Comparison of ENCODE assay signal across 1 fruit fly cellular context in the genomic region with DNA sequence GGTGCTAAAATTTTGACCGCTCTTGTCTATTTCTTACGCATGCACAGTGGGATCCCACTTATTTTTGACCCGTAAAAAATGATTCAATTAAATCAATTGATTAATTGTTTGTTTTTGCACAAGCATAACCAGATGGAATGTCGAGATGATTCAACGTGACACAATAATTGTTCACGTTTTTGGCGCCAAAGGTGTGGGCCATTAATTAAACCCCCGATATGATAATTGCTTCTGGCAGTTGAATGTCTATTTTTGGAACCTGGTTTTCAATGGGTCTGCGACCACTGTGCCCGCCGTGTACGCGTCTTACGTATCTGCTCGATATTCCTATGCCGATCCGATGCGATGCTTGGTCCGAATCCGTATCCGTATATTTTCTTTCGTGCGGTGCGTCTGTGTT.
A peak's percentile ranks its signal among the peaks of the same experiment; 100 is the strongest.
TF ChIP-seq lines count a peak whose summit lies in the region.

No protein-coding gene starts in this region.

TF ChIP-seq in whole organism, embryonic, 481 proteins besides CTCF, POLR2A, EP300 and RAD21 (continued from another document):
- peak; percentile 58 for TF ChIP-seq CG15696 (tag; optimal IDR thresholded peaks at IDR 0.05; lab: Kevin White, UChicago)
- peak; percentile 20 for TF ChIP-seq CG34376 (GFP tag; optimal IDR thresholded peaks at IDR 0.05; lab: Kevin White, UChicago)
- TF ChIP-seq wor (GFP tag; IDR thresholded peaks at IDR 0.05; lab: Robert Waterston, UW) = 0 out of 2 replicates have a peak, but pooled peaks have one; percentile 20
- no peak for TF ChIP-seq pan (optimal IDR thresholded peaks at IDR 0.05; lab: Kevin White, UChicago)
- TF ChIP-seq pan (GFP tag; optimal IDR thresholded peaks at IDR 0.05 in 1 of 2, IDR thresholded peaks at IDR 0.05 in 1 of 2) = peak in 1 of 2 experiments; percentile 84
- no peak for TF ChIP-seq CG16813 (GFP tag; IDR thresholded peaks at IDR 0.05; lab: Robert Waterston, UW; ENCODE audit: partially characterized antibody)
- peak; percentile 37 for TF ChIP-seq CG7987 (GFP tag; optimal IDR thresholded peaks at IDR 0.05; lab: Kevin White, UChicago)
- TF ChIP-seq Deaf1 (tag; optimal IDR thresholded peaks at IDR 0.05; lab: Kevin White, UChicago) = peak; percentile 55
- peak; percentile 67 for TF ChIP-seq CG32767 (GFP tag; IDR thresholded peaks at IDR 0.05; lab: Robert Waterston, UW)
- peak; percentile 82 for TF ChIP-seq CG7839 (tag; optimal IDR thresholded peaks at IDR 0.05; lab: Kevin White, UChicago)
- TF ChIP-seq CG2712 (tag; optimal IDR thresholded peaks at IDR 0.05; lab: Kevin White, UChicago) = peak; percentile 77
- peak; percentile 31 for TF ChIP-seq CG8089 (GFP tag; optimal IDR thresholded peaks at IDR 0.05; lab: Kevin White, UChicago)
- TF ChIP-seq CG17361 (GFP tag; IDR thresholded peaks at IDR 0.05; lab: Robert Waterston, UW) = peak; percentile 84
- no peak for TF ChIP-seq CG3065 (GFP tag; optimal IDR thresholded peaks at IDR 0.05; lab: Kevin White, UChicago)
- TF ChIP-seq dimm (GFP tag; IDR thresholded peaks at IDR 0.05; lab: Robert Waterston, UW) = peak; percentile 49; the same call in 1 of the 2 replicates
- no peak for TF ChIP-seq CG3995 (GFP tag; optimal IDR thresholded peaks at IDR 0.05; lab: Kevin White, UChicago)
- no peak for TF ChIP-seq CG13894 (tag; optimal IDR thresholded peaks at IDR 0.05; lab: Kevin White, UChicago)
- no peak for TF ChIP-seq lov (optimal IDR thresholded peaks at IDR 0.05; lab: Kevin White, UChicago)
- 0 out of 3 replicates have a peak, but pooled peaks have one; percentile 47 for TF ChIP-seq lov (GFP tag; IDR thresholded peaks at IDR 0.05; lab: Robert Waterston, UW)
- peak; percentile 77 for TF ChIP-seq CG31441 (GFP tag; IDR thresholded peaks at IDR 0.05; lab: Robert Waterston, UW)
- no peak for TF ChIP-seq hb (GFP tag; IDR thresholded peaks at IDR 0.05; lab: Robert Waterston, UW; ENCODE audit: partially characterized antibody)
- TF ChIP-seq crol (GFP tag; IDR thresholded peaks at IDR 0.05; lab: Robert Waterston, UW) = no peak
- TF ChIP-seq tx (GFP tag; optimal IDR thresholded peaks at IDR 0.05; lab: Kevin White, UChicago) = peak; percentile 42
- peak; percentile 61 for TF ChIP-seq Ssrp (tag; optimal IDR thresholded peaks at IDR 0.05; lab: Kevin White, UChicago)
- no peak for TF ChIP-seq Stat92E (GFP tag; optimal IDR thresholded peaks at IDR 0.05; lab: Kevin White, UChicago)
- TF ChIP-seq cato (GFP tag; optimal IDR thresholded peaks at IDR 0.05; lab: Kevin White, UChicago; ENCODE audit: borderline replicate concordance) = peak; percentile 36
- peak; percentile 89 for TF ChIP-seq CG1603 (tag; optimal IDR thresholded peaks at IDR 0.05; lab: Kevin White, UChicago)
- TF ChIP-seq Elba2 (GFP tag; optimal IDR thresholded peaks at IDR 0.05; lab: Kevin White, UChicago) = no peak
- TF ChIP-seq CG9437 (GFP tag; optimal IDR thresholded peaks at IDR 0.05; lab: Kevin White, UChicago) = peak; percentile 55
- TF ChIP-seq Nf-YC (tag; optimal IDR thresholded peaks at IDR 0.05; lab: Kevin White, UChicago) = peak; percentile 53
- no peak for TF ChIP-seq MESR4 (GFP tag; optimal IDR thresholded peaks at IDR 0.05; lab: Kevin White, UChicago)
- TF ChIP-seq nerfin-2 (GFP tag; IDR thresholded peaks at IDR 0.05; lab: Robert Waterston, UW; ENCODE audit: partially characterized antibody) = no peak
- no peak; the same call in 1 of the 2 replicates for TF ChIP-seq Taf1 (GFP tag; IDR thresholded peaks at IDR 0.05; lab: Robert Waterston, UW)
- TF ChIP-seq CG11696 (GFP tag; IDR thresholded peaks at IDR 0.05; lab: Robert Waterston, UW) = peak; percentile 68
- peak; percentile 22 for TF ChIP-seq HmgZ (tag; optimal IDR thresholded peaks at IDR 0.05; lab: Kevin White, UChicago)
- peak; percentile 41 for TF ChIP-seq Bgb (GFP tag; IDR thresholded peaks at IDR 0.05; lab: Robert Waterston, UW; ENCODE audit: partially characterized antibody)
- TF ChIP-seq CG13624 (GFP tag; optimal IDR thresholded peaks at IDR 0.05; lab: Kevin White, UChicago) = peak; percentile 49
- peak; percentile 76 for TF ChIP-seq phol (tag; optimal IDR thresholded peaks at IDR 0.05; lab: Kevin White, UChicago)
- no peak for TF ChIP-seq Mes4 (GFP tag; optimal IDR thresholded peaks at IDR 0.05; lab: Kevin White, UChicago)
